Worm (Caenorhabditis elegans): ENCODE measurements around the gene dos-1.

DNA sequence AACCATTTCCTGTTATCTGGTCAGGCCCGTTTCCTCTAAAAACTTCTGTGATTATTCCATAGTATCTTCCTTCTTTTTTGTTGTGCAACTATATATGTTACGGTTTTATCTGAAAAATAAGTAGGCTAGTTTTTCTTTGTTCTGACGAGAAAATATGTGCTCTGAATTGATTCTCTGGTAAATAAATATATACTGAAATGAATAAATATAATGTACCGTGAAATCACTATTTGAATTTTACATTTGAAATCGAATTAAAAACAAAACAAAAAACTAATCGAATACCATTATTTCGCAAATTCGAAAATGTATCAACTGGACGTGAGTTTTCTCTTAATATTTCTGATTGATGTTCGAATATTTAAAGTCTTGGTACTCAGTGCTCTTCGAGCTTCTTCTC is 26.8 kb downstream of the dos-1 start, which contains the start of gene ZK512.10:
- TF ChIP-seq unc-130 (tag; optimal IDR thresholded peaks at IDR 0.05) (no peak), zag-1 (tag; optimal IDR thresholded peaks at IDR 0.05) (no peak), nhr-28 (tag; optimal IDR thresholded peaks at IDR 0.05) (no peak), pqm-1 (tag; optimal IDR thresholded peaks at IDR 0.05) (no peak), snpc-4 (tag; optimal IDR thresholded peaks at IDR 0.05) (no peak), nhr-20 (tag; optimal IDR thresholded peaks at IDR 0.05) (no peak)
